Fruit fly (Drosophila melanogaster) whole organism, embryonic: Measurements from ENCODE around the gene UbcE2H.
A peak's percentile ranks its signal among the peaks of the same experiment; 100 is the strongest.

Experiments
- Atf3 ChIP-seq: fragments of 200-800 bp; sonication (Bioruptor generic); optimal IDR thresholded peaks from 3 replicates; lab custom pipeline; 2016; ENCODE audit warnings: missing biosample characterization, missing genetic modification characterization
- CG1024 ChIP-seq: fragments of 200-800 bp; sonication (Bioruptor generic); IDR thresholded peaks from 2 replicates; pipeline ENCODE4 v1.3.6; 2022; ENCODE audit warnings: missing biosample characterization, missing genetic modification characterization
- CG12744 ChIP-seq: fragments of 200-800 bp; sonication (Bioruptor generic); optimal IDR thresholded peaks from 2 replicates; lab custom pipeline; 2016; ENCODE audit warnings: missing biosample characterization, missing genetic modification characterization
- CG1602 ChIP-seq: fragments of 200-800 bp; sonication (Bioruptor generic); optimal IDR thresholded peaks from 3 replicates; lab custom pipeline; 2016; ENCODE audit warnings: missing biosample characterization, missing genetic modification characterization
- CG17359 ChIP-seq: fragments of 200-800 bp; sonication (Bioruptor generic); optimal IDR thresholded peaks from 3 replicates; lab custom pipeline; 2018; ENCODE audit warnings: missing biosample characterization, mild to moderate bottlenecking, missing genetic modification characterization, moderate library complexity
- CG17912 ChIP-seq: fragments of 200-800 bp; sonication (Bioruptor generic); optimal IDR thresholded peaks from 2 replicates; lab custom pipeline; 2018; ENCODE audit warnings: missing biosample characterization, mild to moderate bottlenecking, missing genetic modification characterization
- CG2199 ChIP-seq: fragments of 200-800 bp; sonication (Bioruptor generic); IDR thresholded peaks from 3 replicates; pipeline ENCODE4 v1.3.6; 2022; ENCODE audit warnings: missing biosample characterization, missing genetic modification characterization
- CG30403 ChIP-seq: fragments of 200-800 bp; sonication (Bioruptor generic); optimal IDR thresholded peaks from 3 replicates; lab custom pipeline; 2016; ENCODE audit warnings: missing biosample characterization, missing genetic modification characterization
- CG3065 ChIP-seq: fragments of 200-800 bp; sonication (Bioruptor generic); optimal IDR thresholded peaks from 2 replicates; lab custom pipeline; 2016; ENCODE audit warnings: missing biosample characterization, missing genetic modification characterization
- CG3847 ChIP-seq: fragments of 200-800 bp; sonication (Bioruptor generic); IDR thresholded peaks from 2 replicates; pipeline ENCODE4 v1.3.6; 2022; ENCODE audit warnings: missing biosample characterization, missing genetic modification characterization
- CG7987 ChIP-seq: fragments of 200-800 bp; sonication (Bioruptor generic); optimal IDR thresholded peaks from 2 replicates; lab custom pipeline; 2018; ENCODE audit warnings: missing biosample characterization, mild to moderate bottlenecking, missing genetic modification characterization, moderate library complexity
- CG8290 ChIP-seq, 3 experiments: fragments of 200-800 bp; sonication (Bioruptor generic); optimal IDR thresholded peaks; 2 replicates each; lab custom pipeline; 2016 to 2019; ENCODE audit warnings: missing biosample characterization in 3 of 3, missing genetic modification characterization in 3 of 3, mild to moderate bottlenecking in 2 of 3, moderate library complexity in 1 of 3
- CG8924 ChIP-seq: fragments of 200-800 bp; optimal IDR thresholded peaks from 3 replicates; lab custom pipeline; 2019; ENCODE audit warnings: missing biosample characterization, mild to moderate bottlenecking, missing genetic modification characterization, moderate library complexity
- CoRest ChIP-seq: fragments of 200-800 bp; sonication (Bioruptor generic); optimal IDR thresholded peaks from 3 replicates; lab custom pipeline; 2018; ENCODE audit warnings: missing biosample characterization, mild to moderate bottlenecking, missing genetic modification characterization, moderate library complexity
- Dip3 ChIP-seq: fragments of 200-800 bp; sonication (Bioruptor generic); optimal IDR thresholded peaks from 3 replicates; lab custom pipeline; 2016; ENCODE audit warnings: missing biosample characterization, missing genetic modification characterization
- Doc3 ChIP-seq: fragments of 200-800 bp; sonication (Bioruptor generic); IDR thresholded peaks from 3 replicates; pipeline ENCODE4 v1.3.6; 2022; ENCODE audit warnings: missing biosample characterization, missing genetic modification characterization; ENCODE audit not compliant: partially characterized antibody
- Dref ChIP-seq: fragments of 200-800 bp; sonication (Bioruptor generic); IDR thresholded peaks from 2 replicates; pipeline ENCODE4 v1.3.6; 2022; ENCODE audit warnings: missing biosample characterization, missing genetic modification characterization
- Fer2 ChIP-seq: fragments of 200-800 bp; sonication (Bioruptor generic); optimal IDR thresholded peaks from 2 replicates; lab custom pipeline; 2018; ENCODE audit warnings: missing biosample characterization, mild to moderate bottlenecking, missing genetic modification characterization, moderate library complexity
- HmgZ ChIP-seq: fragments of 200-800 bp; sonication (Bioruptor generic); optimal IDR thresholded peaks from 2 replicates; lab custom pipeline; 2018; ENCODE audit warnings: missing biosample characterization, mild to moderate bottlenecking, missing genetic modification characterization
- Hmx ChIP-seq: fragments of 200-800 bp; sonication (Bioruptor generic); optimal IDR thresholded peaks from 2 replicates; lab custom pipeline; 2016; ENCODE audit warnings: missing biosample characterization, missing genetic modification characterization
- Hsf ChIP-seq: fragments of 200-800 bp; sonication (Bioruptor generic); optimal IDR thresholded peaks from 3 replicates; lab custom pipeline; 2016; ENCODE audit warnings: missing biosample characterization, missing genetic modification characterization
- Mes4 ChIP-seq: fragments of 200-800 bp; sonication (Bioruptor generic); optimal IDR thresholded peaks from 2 replicates; lab custom pipeline; 2016; ENCODE audit warnings: missing biosample characterization, missing genetic modification characterization
- Oli ChIP-seq: fragments of 200-800 bp; sonication (Bioruptor generic); optimal IDR thresholded peaks from 2 replicates; lab custom pipeline; 2018; ENCODE audit warnings: missing biosample characterization, mild to moderate bottlenecking, missing genetic modification characterization, moderate library complexity
- Optix ChIP-seq: fragments of 200-800 bp; sonication (Bioruptor generic); IDR thresholded peaks from 3 replicates; pipeline ENCODE4 v1.3.6; 2022; ENCODE audit warnings: missing biosample characterization, missing genetic modification characterization
- Ptx1 ChIP-seq: fragments of 200-800 bp; sonication (Bioruptor generic); IDR thresholded peaks from 2 replicates; pipeline ENCODE4 v1.3.6; 2022; ENCODE audit warnings: missing biosample characterization, missing genetic modification characterization
- YL-1 ChIP-seq: fragments of 200-800 bp; sonication (Bioruptor generic); optimal IDR thresholded peaks from 3 replicates; lab custom pipeline; 2017; ENCODE audit warnings: missing biosample characterization, mild to moderate bottlenecking, missing genetic modification characterization
- abd-A ChIP-seq: fragments of 200-800 bp; sonication (Bioruptor generic); optimal IDR thresholded peaks from 3 replicates; lab custom pipeline; 2019; ENCODE audit warnings: missing biosample characterization, mild to moderate bottlenecking, missing genetic modification characterization, moderate library complexity
- ap ChIP-seq: fragments of 200-800 bp; sonication (Bioruptor generic); IDR thresholded peaks from 2 replicates; pipeline ENCODE4 v1.3.6; 2022; ENCODE audit warnings: missing biosample characterization, missing genetic modification characterization
- ara ChIP-seq: fragments of 200-800 bp; sonication (Bioruptor generic); IDR thresholded peaks from 2 replicates; pipeline ENCODE4 v1.3.6; 2022; ENCODE audit warnings: missing biosample characterization, missing genetic modification characterization
- bigmax ChIP-seq: fragments of 200-800 bp; sonication (Bioruptor generic); optimal IDR thresholded peaks from 2 replicates; lab custom pipeline; 2018; ENCODE audit warnings: missing biosample characterization, mild to moderate bottlenecking, missing genetic modification characterization
- btn ChIP-seq: fragments of 200-800 bp; sonication (Bioruptor generic); optimal IDR thresholded peaks from 2 replicates; lab custom pipeline; 2016; ENCODE audit warnings: missing biosample characterization, missing genetic modification characterization
- cato ChIP-seq: fragments of 200-800 bp; sonication (Bioruptor generic); optimal IDR thresholded peaks from 2 replicates; lab custom pipeline; 2016; ENCODE audit warnings: missing biosample characterization, missing genetic modification characterization, borderline replicate concordance
- ci ChIP-seq: fragments of 200-800 bp; sonication (Bioruptor generic); IDR thresholded peaks from 3 replicates; pipeline ENCODE4 v1.3.6; 2022; ENCODE audit warnings: missing biosample characterization, missing genetic modification characterization
- croc ChIP-seq: fragments of 200-800 bp; sonication (Bioruptor generic); conservative IDR thresholded peaks from 3 replicates; pipeline ENCODE4 v1.3.6; 2022; ENCODE audit warnings: missing biosample characterization, missing genetic modification characterization
- dimm ChIP-seq: fragments of 200-800 bp; sonication (Bioruptor generic); IDR thresholded peaks from 2 replicates; pipeline ENCODE4 v1.3.6; 2022; ENCODE audit warnings: missing biosample characterization, missing genetic modification characterization
- dysf ChIP-seq: fragments of 200-800 bp; sonication (Bioruptor generic); IDR thresholded peaks from 3 replicates; pipeline ENCODE4 v1.3.6; 2022; ENCODE audit warnings: missing biosample characterization, missing genetic modification characterization
- fru ChIP-seq: fragments of >200 bp; optimal IDR thresholded peaks from 2 replicates; lab custom pipeline; 2017
- gcm ChIP-seq: fragments of 200-800 bp; sonication (Bioruptor generic); optimal IDR thresholded peaks from 2 replicates; lab custom pipeline; 2019; ENCODE audit warnings: missing biosample characterization, mild to moderate bottlenecking, missing genetic modification characterization, moderate library complexity
- gcm2 ChIP-seq: fragments of 200-800 bp; sonication (Bioruptor generic); optimal IDR thresholded peaks from 2 replicates; lab custom pipeline; 2016; ENCODE audit warnings: missing biosample characterization, missing genetic modification characterization
- gsb-n ChIP-seq: fragments of 200-800 bp; sonication (Bioruptor generic); optimal IDR thresholded peaks from 3 replicates; lab custom pipeline; 2018; ENCODE audit warnings: missing biosample characterization, mild to moderate bottlenecking, missing genetic modification characterization
- hb ChIP-seq: fragments of 200-800 bp; sonication (Bioruptor generic); IDR thresholded peaks from 3 replicates; pipeline ENCODE4 v1.3.6; 2022; ENCODE audit warnings: missing biosample characterization, missing genetic modification characterization; ENCODE audit not compliant: partially characterized antibody
- jigr1 ChIP-seq: fragments of 200-800 bp; sonication (Bioruptor generic); IDR thresholded peaks from 3 replicates; pipeline ENCODE4 v1.3.6; 2022; ENCODE audit warnings: missing biosample characterization, missing genetic modification characterization
- nmo ChIP-seq: fragments of 200-800 bp; sonication (Bioruptor generic); optimal IDR thresholded peaks from 2 replicates; lab custom pipeline; 2018; ENCODE audit warnings: missing biosample characterization, mild to moderate bottlenecking, missing genetic modification characterization, moderate library complexity
- p53 ChIP-seq: fragments of 200-800 bp; sonication (Bioruptor generic); optimal IDR thresholded peaks from 2 replicates; lab custom pipeline; 2016; ENCODE audit warnings: missing biosample characterization, missing genetic modification characterization
- repo ChIP-seq: fragments of 200-800 bp; sonication (Bioruptor generic); optimal IDR thresholded peaks from 2 replicates; lab custom pipeline; 2016; ENCODE audit warnings: missing biosample characterization, missing genetic modification characterization
- sim ChIP-seq: fragments of 200-800 bp; sonication (Bioruptor generic); IDR thresholded peaks from 2 replicates; pipeline ENCODE4 v1.3.6; 2022; ENCODE audit warnings: missing biosample characterization, missing genetic modification characterization
- stc ChIP-seq: fragments of 200-800 bp; sonication (Bioruptor generic); IDR thresholded peaks from 2 replicates; pipeline ENCODE4 v1.3.6; 2022; ENCODE audit warnings: missing biosample characterization, missing genetic modification characterization
- tna ChIP-seq: fragments of 200-800 bp; sonication (Bioruptor generic); IDR thresholded peaks from 2 replicates; pipeline ENCODE4 v1.3.6; 2022; ENCODE audit warnings: missing biosample characterization, missing genetic modification characterization; ENCODE audit not compliant: partially characterized antibody
- unc-4 ChIP-seq: fragments of 200-800 bp; sonication (Bioruptor generic); IDR thresholded peaks from 2 replicates; pipeline ENCODE4 v1.3.6; 2022; ENCODE audit warnings: missing biosample characterization, missing genetic modification characterization; ENCODE audit not compliant: partially characterized antibody
- wek ChIP-seq: fragments of 200-800 bp; sonication (Bioruptor generic); optimal IDR thresholded peaks from 3 replicates; lab custom pipeline; 2018; ENCODE audit warnings: missing biosample characterization, mild to moderate bottlenecking, missing genetic modification characterization, moderate library complexity
- wor ChIP-seq: fragments of 200-800 bp; sonication (Bioruptor generic); IDR thresholded peaks from 2 replicates; pipeline ENCODE4 v1.3.6; 2022; ENCODE audit warnings: missing biosample characterization, missing genetic modification characterization

The UbcE2H gene

DNA sequence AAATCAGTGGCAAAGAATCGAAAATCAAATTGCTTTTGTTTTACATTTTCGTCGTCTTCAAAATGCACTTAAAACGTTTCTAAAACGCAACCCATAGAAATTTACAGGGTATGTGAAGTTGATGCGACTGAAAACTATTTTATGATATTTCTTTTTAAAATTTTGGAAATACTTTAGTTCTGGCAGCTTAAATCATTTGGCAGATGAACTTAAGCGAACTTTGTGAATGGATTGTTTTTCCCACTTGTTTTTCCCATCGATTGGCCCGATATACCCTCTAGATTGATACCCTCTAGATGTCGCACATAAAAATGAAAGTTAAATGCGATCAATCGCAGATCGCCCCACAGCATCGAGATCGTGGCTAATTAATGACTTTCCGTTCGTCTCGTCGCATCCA is 32.3 kb upstream of the UbcE2H start (continued):
- TF ChIP-seq HmgZ (tag; lab: Kevin White, UChicago), result no peak
- peak; percentile 81 for TF ChIP-seq CG17359
- peak; percentile 42 for TF ChIP-seq cato (GFP tag; lab: Kevin White, UChicago)
- TF ChIP-seq dysf (GFP tag; lab: Robert Waterston, UW), result no peak
- TF ChIP-seq gcm2 (GFP tag; lab: Kevin White, UChicago), result no peak
- TF ChIP-seq btn (GFP tag; lab: Kevin White, UChicago), result peak; percentile 27
- TF ChIP-seq CG2199 (GFP tag; lab: Robert Waterston, UW), result no peak
- TF ChIP-seq tna, result no peak
- peak; percentile 7 for TF ChIP-seq CG8290 (GFP tag; optimal IDR thresholded peaks at IDR 0.05; lab: Kevin White, UChicago)
- peak in 1 of 2 experiments; percentile 53 for TF ChIP-seq CG8290 (tag; optimal IDR thresholded peaks at IDR 0.05; lab: Kevin White, UChicago)
- peak; percentile 40 for TF ChIP-seq gcm (GFP tag; lab: Kevin White, UChicago)
- no peak for TF ChIP-seq wek (GFP tag; lab: Kevin White, UChicago)
- peak; percentile 67 for TF ChIP-seq CG8924 (tag; lab: Kevin White, UChicago)
- TF ChIP-seq Dip3, result no peak
- TF ChIP-seq unc-4 (GFP tag; lab: Robert Waterston, UW), result no peak
- peak; percentile 71 for TF ChIP-seq Optix
- peak; percentile 56 for TF ChIP-seq Hsf (GFP tag; lab: Kevin White, UChicago)
- TF ChIP-seq CG17912 (GFP tag; lab: Kevin White, UChicago), result no peak
- peak; percentile 41; the same call in 1 of the 2 replicates for TF ChIP-seq dimm
- TF ChIP-seq Ptx1, result peak; percentile 67
- TF ChIP-seq CG3065, result no peak
- TF ChIP-seq repo (GFP tag; lab: Kevin White, UChicago), result no peak
- no peak for TF ChIP-seq YL-1
- peak; percentile 38 for TF ChIP-seq Atf3 (GFP tag; lab: Kevin White, UChicago)
- TF ChIP-seq CG7987 (GFP tag; lab: Kevin White, UChicago), result no peak
- peak; percentile 63; the same call in 1 of the 2 replicates for TF ChIP-seq stc
- TF ChIP-seq hb, result no peak
- TF ChIP-seq Dref (GFP tag; lab: Robert Waterston, UW), result no peak
- no peak for TF ChIP-seq abd-A (tag; lab: Kevin White, UChicago)
- 0 out of 2 replicates have a peak, but pooled peaks have one; percentile 26 for TF ChIP-seq CG1024 (GFP tag; lab: Robert Waterston, UW)
- no peak for TF ChIP-seq p53 (GFP tag; lab: Kevin White, UChicago)
- TF ChIP-seq ap (GFP tag; lab: Robert Waterston, UW), result peak; percentile 44; the same call in 1 of the 2 replicates
- TF ChIP-seq CG3847 (GFP tag; lab: Robert Waterston, UW), result 0 out of 2 replicates have a peak, but pooled peaks have one; percentile 20
- TF ChIP-seq nmo, result peak; percentile 73
- peak; percentile 59 for TF ChIP-seq Mes4
- TF ChIP-seq Oli (tag; lab: Kevin White, UChicago), result peak; percentile 68
- peak; percentile 89 for TF ChIP-seq ci (GFP tag; lab: Robert Waterston, UW)
- TF ChIP-seq ara (GFP tag; lab: Robert Waterston, UW), result peak; percentile 77
- peak; percentile 34; the same call in 1 of the 2 replicates for TF ChIP-seq sim (GFP tag; lab: Robert Waterston, UW)
- TF ChIP-seq croc (GFP tag; lab: Robert Waterston, UW), result peak; percentile 52; the same call in 2 of the 3 replicates
- no peak for TF ChIP-seq Hmx (GFP tag; lab: Kevin White, UChicago)
- TF ChIP-seq Fer2 (tag; lab: Kevin White, UChicago), result no peak
- no peak for TF ChIP-seq bigmax
- TF ChIP-seq wor (GFP tag; lab: Robert Waterston, UW), result peak; percentile 42; the same call in 1 of the 2 replicates
- peak; percentile 37; the same call in 1 of the 3 replicates for TF ChIP-seq jigr1 (GFP tag; lab: Robert Waterston, UW)
- peak; percentile 47 for TF ChIP-seq CoRest (tag; lab: Kevin White, UChicago)
- no peak for TF ChIP-seq CG12744 (GFP tag; lab: Kevin White, UChicago)
- TF ChIP-seq fru (lab: Kevin White, UChicago), result no peak
- peak; percentile 50 for TF ChIP-seq CG1602 (GFP tag; lab: Kevin White, UChicago)
- TF ChIP-seq gsb-n, result peak; percentile 75
- TF ChIP-seq Doc3, result no peak
- TF ChIP-seq CG30403, result peak; percentile 50
